Worm (Caenorhabditis elegans): ENCODE data around the gene mrpl-49.

mrpl-49 gene

DNA sequence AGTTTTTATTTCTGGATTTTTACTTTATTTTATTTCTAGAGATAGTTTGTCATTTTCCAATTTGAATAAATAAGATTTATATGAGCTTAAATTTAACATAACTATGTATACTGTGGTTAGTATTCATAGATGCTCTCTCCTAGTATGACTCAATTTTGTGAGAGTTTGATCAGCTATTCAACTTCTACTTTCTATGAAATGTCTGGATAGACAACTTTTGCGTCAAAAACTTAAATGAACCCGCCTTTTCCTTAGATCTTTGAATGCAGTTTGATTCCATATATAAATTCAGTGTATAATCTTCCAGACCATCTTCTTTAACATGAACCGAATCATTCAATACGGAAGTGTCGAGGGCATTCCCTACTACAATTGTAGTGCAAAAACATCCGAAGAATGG lies 40.5 kb downstream of the mrpl-49 start, which contains the start of gene srt-43:
Gene srt-43 (plus strand): TSS at position 301 of the 400 bp plus-strand sequence.
- no peak for TF ChIP-seq tbx-7 (tag; optimal IDR thresholded peaks at IDR 0.05)

ce11 chrV:12773222-12773621 lies 44.8 kb downstream of the mrpl-49 start, which contains the start of gene ZC455.1:
Gene ZC455.1, plus strand, starts transcription at chrV:12773522.
- no peak for TF ChIP-seq fax-1 (tag; optimal IDR thresholded peaks at IDR 0.05)
- no peak for TF ChIP-seq ttx-3 (tag; optimal IDR thresholded peaks at IDR 0.05)
- TF ChIP-seq lin-11 (tag; optimal IDR thresholded peaks at IDR 0.05), result no peak
- no peak for TF ChIP-seq mec-3 (tag; optimal IDR thresholded peaks at IDR 0.05; ENCODE audit: borderline replicate concordance)
- no peak for TF ChIP-seq hlh-13 (GFP tag; optimal IDR thresholded peaks at IDR 0.05)
- TF ChIP-seq sox-4 (tag; optimal IDR thresholded peaks at IDR 0.05), result no peak
- no peak for TF ChIP-seq eyg-1 (tag; optimal IDR thresholded peaks at IDR 0.05)
- no peak for TF ChIP-seq K02D7.2 (tag; optimal IDR thresholded peaks at IDR 0.05)
- no peak for TF ChIP-seq ceh-22 (tag; optimal IDR thresholded peaks at IDR 0.05)
- no peak for TF ChIP-seq fkh-6 (tag; optimal IDR thresholded peaks at IDR 0.05)
- TF ChIP-seq dve-1 (tag; optimal IDR thresholded peaks at IDR 0.05), result no peak
- TF ChIP-seq pqm-1 (tag; optimal IDR thresholded peaks at IDR 0.05), result no peak
- no peak for TF ChIP-seq hlh-30 (tag; optimal IDR thresholded peaks at IDR 0.05; ENCODE audit: insufficient read depth)
- TF ChIP-seq fkh-10 (GFP tag; optimal IDR thresholded peaks at IDR 0.05), result no peak
- TF ChIP-seq ceh-6 (GFP tag; optimal IDR thresholded peaks at IDR 0.05), result no peak
- no peak for TF ChIP-seq ztf-16 (tag; optimal IDR thresholded peaks at IDR 0.05)
- TF ChIP-seq dmd-4 (tag; optimal IDR thresholded peaks at IDR 0.05; ENCODE audit: borderline replicate concordance), result no peak

- TF ChIP-seq elt-2 (tag; optimal IDR thresholded peaks at IDR 0.05) (no peak), hlh-30 (tag; optimal IDR thresholded peaks at IDR 0.05; ENCODE audit: insufficient read depth) (no peak), ahr-1 (tag; optimal IDR thresholded peaks at IDR 0.05) (no peak), dve-1 (tag; optimal IDR thresholded peaks at IDR 0.05) (no peak), hlh-8 (tag; optimal IDR thresholded peaks at IDR 0.05) (no peak), ceh-18 (tag; optimal IDR thresholded peaks at IDR 0.05) (no peak)
These were observed 45.4 kb downstream of the mrpl-49 start for ce11 chrV:12773852-12774251.
